Worm (Caenorhabditis elegans) whole organism, early embryonic: Measurements from ENCODE around the gene ptr-1.

ENCODE experiments used
- F13C5.2 ChIP-seq: sonication (generic microtip); optimal IDR thresholded peaks from 2 replicates; lab custom pipeline; 2017; ENCODE audit warnings: mild to moderate bottlenecking, missing genetic modification characterization, inconsistent platforms, missing compliant biosample characterization
- ama-1 ChIP-seq: fragments of 150-350 bp; optimal IDR thresholded peaks from 2 replicates; lab custom pipeline; 2014
- ceh-13 ChIP-seq: fragments of 200-800 bp; sonication (Bioruptor generic); optimal IDR thresholded peaks from 2 replicates; lab custom pipeline; 2018; ENCODE audit warnings: mild to moderate bottlenecking, missing genetic modification characterization, missing compliant biosample characterization
- ets-7 ChIP-seq: sonication (generic microtip); optimal IDR thresholded peaks from 2 replicates; lab custom pipeline; 2016; ENCODE audit warnings: missing genotype, missing genetic modification characterization, missing compliant biosample characterization
- flt-1 ChIP-seq: fragments of 200-800 bp; sonication (Bioruptor generic); IDR thresholded peaks from 2 replicates; pipeline ENCODE4 v1.3.6; 2022; ENCODE audit warnings: missing genetic modification characterization, missing compliant biosample characterization
- hmbx-1 ChIP-seq: sonication (generic microtip); optimal IDR thresholded peaks from 2 replicates; lab custom pipeline; 2016; ENCODE audit warnings: mild to moderate bottlenecking, missing genetic modification characterization, missing compliant biosample characterization
- hmg-4 ChIP-seq: fragments of 200-800 bp; sonication (Bioruptor generic); optimal IDR thresholded peaks from 2 replicates; lab custom pipeline; 2018; ENCODE audit warnings: mild to moderate bottlenecking, missing genetic modification characterization, missing compliant biosample characterization
- scrt-1 ChIP-seq: fragments of 200-800 bp; sonication (Bioruptor generic); IDR thresholded peaks from 2 replicates; pipeline ENCODE4 v1.3.6; 2022; ENCODE audit warnings: missing genetic modification characterization, missing compliant biosample characterization
- sea-1 ChIP-seq: fragments of 200-800 bp; sonication (Bioruptor generic); conservative IDR thresholded peaks from 2 replicates; pipeline ENCODE4 v1.3.6; 2022; ENCODE audit warnings: missing genetic modification characterization, missing compliant biosample characterization
- tbx-11 ChIP-seq: fragments of 200-800 bp; sonication (Bioruptor generic); IDR thresholded peaks from 2 replicates; pipeline ENCODE4 v1.3.6; 2022; ENCODE audit warnings: missing genetic modification characterization, missing compliant biosample characterization
- tra-4 ChIP-seq: sonication (generic microtip); optimal IDR thresholded peaks from 2 replicates; lab custom pipeline; 2017; ENCODE audit warnings: missing genetic modification characterization, missing compliant biosample characterization

DNA sequence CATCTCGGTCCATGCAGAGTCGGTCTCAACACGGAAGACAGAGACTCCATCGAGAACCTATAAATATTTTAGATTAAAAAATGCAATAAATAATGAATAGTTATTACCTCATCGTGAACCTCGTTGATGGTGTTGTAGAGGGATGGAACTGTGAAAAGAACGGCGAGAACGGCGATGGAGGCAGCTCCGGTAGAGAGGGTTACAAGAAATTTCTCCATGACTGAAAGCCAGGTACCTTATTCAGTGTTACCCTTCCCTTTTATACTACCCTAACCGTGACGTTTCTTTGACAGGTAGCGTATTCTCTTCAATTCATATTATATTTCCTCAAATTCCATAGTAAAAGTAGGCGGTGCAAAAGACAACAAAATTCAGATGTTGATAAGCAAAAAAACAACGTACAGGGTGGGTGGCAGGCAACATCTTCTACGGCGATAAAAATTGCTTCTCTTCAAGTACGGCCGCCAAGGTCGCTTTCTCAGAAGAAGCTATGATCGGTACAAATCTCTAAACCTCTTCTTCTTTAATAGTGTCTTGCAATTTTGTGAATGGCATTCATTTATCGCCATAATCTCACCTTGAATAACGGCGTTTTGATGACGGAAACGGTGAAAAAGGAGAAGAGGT is 16.3 kb downstream of the ptr-1 start, which contains the start of gene col-10:
- TF ChIP-seq ama-1 (lab: Kevin White, UChicago) (no peak), sea-1 (no peak), ceh-13 (GFP tag; lab: Kevin White, UChicago) (no peak), flt-1 (GFP tag; lab: Robert Waterston, UW) (no peak), scrt-1 (no peak), F13C5.2 (tag; lab: Kevin White, UChicago) (no peak), ets-7 (tag; lab: Kevin White, UChicago) (no peak), hmg-4 (GFP tag; lab: Kevin White, UChicago) (no peak), tbx-11 (no peak), hmbx-1 (tag; lab: Kevin White, UChicago) (no peak), tra-4 (tag; lab: Kevin White, UChicago) (no peak)
